Fruit fly (Drosophila melanogaster): ENCODE measurements around the gene CG13625.

CG13625 gene

dm6 chr3R:24556554-24556953 is 28.4 kb downstream of the CG13625 start:
- TF ChIP-seq bab1 (GFP tag; optimal IDR thresholded peaks at IDR 0.05) (no peak), pad (GFP tag; optimal IDR thresholded peaks at IDR 0.05) (no peak), Mnt (GFP tag; optimal IDR thresholded peaks at IDR 0.05) (no peak), CG1620 (GFP tag; optimal IDR thresholded peaks at IDR 0.05) (no peak), cic (GFP tag; optimal IDR thresholded peaks at IDR 0.05) (no peak)

DNA sequence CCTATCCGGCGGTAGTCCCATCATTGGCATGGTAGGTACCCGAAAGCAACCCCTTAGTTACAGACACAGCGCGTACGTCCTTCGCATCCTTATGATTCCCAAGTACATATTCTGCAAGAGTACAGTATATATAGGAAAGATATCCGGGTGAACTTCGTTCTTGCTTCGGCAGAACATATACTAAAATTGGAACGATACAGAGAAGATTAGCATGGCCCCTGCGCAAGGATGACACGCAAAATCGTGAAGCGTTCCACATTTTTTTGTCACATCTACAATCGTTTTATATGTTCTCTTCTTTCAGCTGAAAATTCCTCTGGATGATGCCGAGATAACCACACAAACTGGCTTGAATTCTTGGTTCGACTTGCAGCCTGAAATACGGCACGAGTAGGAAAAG is 29.0 kb downstream of the CG13625 start:
- TF ChIP-seq kay (GFP tag; ENCODE audit: borderline replicate concordance): peak; percentile 27
- TF ChIP-seq CG33017 (tag; optimal IDR thresholded peaks at IDR 0.05): no peak

dm6 chr3R:24555150-24555549 is 29.8 kb downstream of the CG13625 start:
- no peak for TF ChIP-seq Mnt (GFP tag; optimal IDR thresholded peaks at IDR 0.05)
- TF ChIP-seq toe (GFP tag; optimal IDR thresholded peaks at IDR 0.05): no peak
- TF ChIP-seq CG5204 (GFP tag; optimal IDR thresholded peaks at IDR 0.05): no peak
- TF ChIP-seq cic (GFP tag; optimal IDR thresholded peaks at IDR 0.05): no peak
- TF ChIP-seq bab1 (GFP tag; optimal IDR thresholded peaks at IDR 0.05): no peak
- TF ChIP-seq kay (GFP tag; ENCODE audit: borderline replicate concordance): no peak
- no peak for TF ChIP-seq Clk (GFP tag; optimal IDR thresholded peaks at IDR 0.05)
- no peak for TF ChIP-seq Hr96 (GFP tag; optimal IDR thresholded peaks at IDR 0.05)
- no peak for TF ChIP-seq Crg-1 (GFP tag; optimal IDR thresholded peaks at IDR 0.05)

- no peak for TF ChIP-seq bab1 (GFP tag; optimal IDR thresholded peaks at IDR 0.05)
- no peak for TF ChIP-seq ovo (GFP tag; optimal IDR thresholded peaks at IDR 0.05)
- no peak for TF ChIP-seq CG7045 (GFP tag; optimal IDR thresholded peaks at IDR 0.05)
- TF ChIP-seq CG33017 (tag; optimal IDR thresholded peaks at IDR 0.05): no peak
- TF ChIP-seq cnc (optimal IDR thresholded peaks at IDR 0.05): no peak
- TF ChIP-seq toe (GFP tag; optimal IDR thresholded peaks at IDR 0.05): no peak
- TF ChIP-seq pad (GFP tag; optimal IDR thresholded peaks at IDR 0.05): no peak
- TF ChIP-seq kay (GFP tag; ENCODE audit: borderline replicate concordance): no peak
- TF ChIP-seq Hr96 (GFP tag; optimal IDR thresholded peaks at IDR 0.05): no peak
- no peak for TF ChIP-seq CG1620 (GFP tag; optimal IDR thresholded peaks at IDR 0.05)
- TF ChIP-seq CG7101 (tag; optimal IDR thresholded peaks at IDR 0.05): no peak
- TF ChIP-seq Clk (GFP tag; optimal IDR thresholded peaks at IDR 0.05): no peak
- TF ChIP-seq CG14711 (tag; optimal IDR thresholded peaks at IDR 0.05): no peak
- TF ChIP-seq CG11617 (GFP tag; optimal IDR thresholded peaks at IDR 0.05): no peak
- TF ChIP-seq tj (GFP tag; optimal IDR thresholded peaks at IDR 0.05): no peak
- TF ChIP-seq CG5204 (GFP tag; optimal IDR thresholded peaks at IDR 0.05): no peak
Measured at dm6 chr3R:24550802-24551391, 34.1 kb downstream of the CG13625 start.

- TF ChIP-seq Clk (GFP tag; optimal IDR thresholded peaks at IDR 0.05) (no peak), CG12768 (GFP tag; optimal IDR thresholded peaks at IDR 0.05) (no peak), kay (GFP tag; ENCODE audit: borderline replicate concordance) (no peak), tj (GFP tag; optimal IDR thresholded peaks at IDR 0.05) (no peak), pad (GFP tag; optimal IDR thresholded peaks at IDR 0.05) (no peak), Hr96 (GFP tag; optimal IDR thresholded peaks at IDR 0.05) (no peak), toe (GFP tag; optimal IDR thresholded peaks at IDR 0.05) (no peak), CG11617 (GFP tag; optimal IDR thresholded peaks at IDR 0.05) (no peak), CG7045 (GFP tag; optimal IDR thresholded peaks at IDR 0.05) (no peak), cnc (optimal IDR thresholded peaks at IDR 0.05) (no peak)
Measured at dm6 chr3R:24549834-24550233, 35.1 kb downstream of the CG13625 start.

DNA sequence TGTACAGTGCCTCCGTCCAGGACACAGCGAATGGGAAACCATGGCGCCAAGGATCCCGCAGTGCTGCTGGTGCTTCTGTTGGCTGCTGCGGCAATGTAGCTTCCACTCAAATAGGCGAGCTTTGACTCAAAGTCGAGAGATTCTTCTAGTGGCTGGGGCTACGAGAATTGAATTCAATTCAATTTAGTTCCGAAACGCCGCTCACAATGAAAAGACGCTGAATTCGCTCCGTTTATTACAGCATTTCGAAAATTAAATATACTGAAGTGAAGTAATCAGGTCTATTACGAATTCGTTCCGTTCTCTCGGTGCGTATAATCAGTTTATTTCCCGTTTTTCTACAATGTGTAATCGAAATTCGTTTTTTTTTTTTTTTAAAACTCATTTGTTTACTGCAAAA is 36.1 kb downstream of the CG13625 start:
- TF ChIP-seq cic (GFP tag; optimal IDR thresholded peaks at IDR 0.05) (peak; percentile 31), ovo (GFP tag; optimal IDR thresholded peaks at IDR 0.05) (no peak), Hr96 (GFP tag; optimal IDR thresholded peaks at IDR 0.05) (no peak)

dm6 chr3R:24548216-24548615 is 36.7 kb downstream of the CG13625 start:
- TF ChIP-seq cnc (optimal IDR thresholded peaks at IDR 0.05): no peak
- TF ChIP-seq toe (GFP tag; optimal IDR thresholded peaks at IDR 0.05): no peak

dm6 chr3R:24544388-24544787 is 40.6 kb downstream of the CG13625 start, which contains the start of gene Esyt2:
Esyt2 (plus strand) TSS chr3R:24544719.
- TF ChIP-seq CG12768 (GFP tag; optimal IDR thresholded peaks at IDR 0.05): no peak
- no peak for TF ChIP-seq cnc (optimal IDR thresholded peaks at IDR 0.05)
- no peak for TF ChIP-seq Clk (GFP tag; optimal IDR thresholded peaks at IDR 0.05)
- no peak for TF ChIP-seq Crg-1 (GFP tag; optimal IDR thresholded peaks at IDR 0.05)
- no peak for TF ChIP-seq cic (GFP tag; optimal IDR thresholded peaks at IDR 0.05)
- no peak for TF ChIP-seq toe (GFP tag; optimal IDR thresholded peaks at IDR 0.05)
- no peak for TF ChIP-seq pad (GFP tag; optimal IDR thresholded peaks at IDR 0.05)
- no peak for TF ChIP-seq CG33017 (tag; optimal IDR thresholded peaks at IDR 0.05)
- no peak for TF ChIP-seq ovo (GFP tag; optimal IDR thresholded peaks at IDR 0.05)
- no peak for TF ChIP-seq Mnt (GFP tag; optimal IDR thresholded peaks at IDR 0.05)
- no peak for TF ChIP-seq CG14711 (tag; optimal IDR thresholded peaks at IDR 0.05)
- no peak for TF ChIP-seq bab1 (GFP tag; optimal IDR thresholded peaks at IDR 0.05)
- no peak for TF ChIP-seq CG7101 (tag; optimal IDR thresholded peaks at IDR 0.05)
- no peak for TF ChIP-seq Hr96 (GFP tag; optimal IDR thresholded peaks at IDR 0.05)
- no peak for TF ChIP-seq tj (GFP tag; optimal IDR thresholded peaks at IDR 0.05)
- no peak for TF ChIP-seq CG1620 (GFP tag; optimal IDR thresholded peaks at IDR 0.05)
- TF ChIP-seq CG11617 (GFP tag; optimal IDR thresholded peaks at IDR 0.05): no peak
- TF ChIP-seq CG7045 (GFP tag; optimal IDR thresholded peaks at IDR 0.05): no peak
- no peak for TF ChIP-seq kay (GFP tag; ENCODE audit: borderline replicate concordance)
